Fruit fly (Drosophila melanogaster): Measurements from ENCODE around the gene CG1486.

CG1486 gene

dm6 chrX:21306485-21307142 is 17.2 kb upstream of the CG1486 start, which contains the start of gene Abca3 (continued):
- TF ChIP-seq Pdp1 (GFP tag; optimal IDR thresholded peaks at IDR 0.05) (peak; percentile 63 to 99), ro (GFP tag; IDR thresholded peaks at IDR 0.05) (no peak), CG3995 (GFP tag; optimal IDR thresholded peaks at IDR 0.05) (peak; percentile 49), TFAM (GFP tag; optimal IDR thresholded peaks at IDR 0.05) (no peak), maf-S (GFP tag; optimal IDR thresholded peaks at IDR 0.05) (peak; percentile 37), zf30C (GFP tag; optimal IDR thresholded peaks at IDR 0.05) (no peak), Oli (tag; optimal IDR thresholded peaks at IDR 0.05) (peak; percentile 28), CG1832 (GFP tag; optimal IDR thresholded peaks at IDR 0.05) (no peak), CG13624 (GFP tag; optimal IDR thresholded peaks at IDR 0.05) (peak; percentile 58), CG1792 (GFP tag; optimal IDR thresholded peaks at IDR 0.05) (no peak), Opbp (GFP tag; IDR thresholded peaks at IDR 0.05; ENCODE audit: partially characterized antibody) (0 out of 3 replicates have a peak, but pooled peaks have one; percentile 26), zfh2 (GFP tag; optimal IDR thresholded peaks at IDR 0.05) (peak; percentile 60), zen (tag; optimal IDR thresholded peaks at IDR 0.05) (peak; percentile 13), Xrp1 (GFP tag; IDR thresholded peaks at IDR 0.05) (peak; percentile 72), CG9817 (tag; optimal IDR thresholded peaks at IDR 0.05) (peak; percentile 69), aop (GFP tag; IDR thresholded peaks at IDR 0.05) (no peak), Awh (GFP tag; IDR thresholded peaks at IDR 0.05) (no peak), CG12659 (GFP tag; optimal IDR thresholded peaks at IDR 0.05) (peak; percentile 71), CG31441 (GFP tag; IDR thresholded peaks at IDR 0.05) (peak; percentile 49), CG13287 (GFP tag; IDR thresholded peaks at IDR 0.05; ENCODE audit: partially characterized antibody) (peak; percentile 34), tio (GFP tag; optimal IDR thresholded peaks at IDR 0.05) (no peak), usp (GFP tag; optimal IDR thresholded peaks at IDR 0.05) (no peak), lov (optimal IDR thresholded peaks at IDR 0.05) (no peak), lov (GFP tag; IDR thresholded peaks at IDR 0.05) (no peak), BtbVII (GFP tag; optimal IDR thresholded peaks at IDR 0.05) (peak; percentile 77), Dad (GFP tag; optimal IDR thresholded peaks at IDR 0.05) (peak; percentile 32), Bteb2 (GFP tag; optimal IDR thresholded peaks at IDR 0.05) (peak; percentile 22), GATAe (GFP tag; conservative IDR thresholded peaks at IDR 0.05) (no peak), nmo (GFP tag; optimal IDR thresholded peaks at IDR 0.05) (peak; percentile 67), CG10366 (GFP tag; IDR thresholded peaks at IDR 0.05) (peak; percentile 21; the same call in 1 of the 2 replicates), CG1233 (GFP tag; optimal IDR thresholded peaks at IDR 0.05) (peak; percentile 58), mam (GFP tag; optimal IDR thresholded peaks at IDR 0.05) (peak; percentile 68), CG1602 (GFP tag; optimal IDR thresholded peaks at IDR 0.05) (peak; percentile 23), rib (GFP tag; IDR thresholded peaks at IDR 0.05) (peak; percentile 61; the same call in 1 of the 2 replicates), CG18599 (GFP tag; optimal IDR thresholded peaks at IDR 0.05) (peak; percentile 84), Ssrp (tag; optimal IDR thresholded peaks at IDR 0.05) (peak; percentile 38), tna (GFP tag; IDR thresholded peaks at IDR 0.05; ENCODE audit: partially characterized antibody) (no peak), org-1 (GFP tag; optimal IDR thresholded peaks at IDR 0.05) (peak; percentile 12), CG1529 (GFP tag; optimal IDR thresholded peaks at IDR 0.05) (no peak), CG3163 (GFP tag; optimal IDR thresholded peaks at IDR 0.05) (peak; percentile 87), CG13123 (GFP tag; optimal IDR thresholded peaks at IDR 0.05) (no peak), Nf-YB (GFP tag; optimal IDR thresholded peaks at IDR 0.05) (peak; percentile 18), CG4404 (GFP tag; IDR thresholded peaks at IDR 0.05) (peak; percentile 41; the same call in 1 of the 2 replicates), CG9609 (GFP tag; optimal IDR thresholded peaks at IDR 0.05) (peak; percentile 62), fd102C (GFP tag; optimal IDR thresholded peaks at IDR 0.05) (no peak), ranshi (GFP tag; IDR thresholded peaks at IDR 0.05) (no peak; the same call in 1 of the 2 replicates), Chrac-16 (GFP tag; optimal IDR thresholded peaks at IDR 0.05) (no peak), pan (optimal IDR thresholded peaks at IDR 0.05) (no peak), pan (GFP tag; optimal IDR thresholded peaks at IDR 0.05 in 1 of 2, IDR thresholded peaks at IDR 0.05 in 1 of 2) (peak in 1 of 2 experiments; percentile 43), cg (GFP tag; optimal IDR thresholded peaks at IDR 0.05) (peak; percentile 63)
